Fruit fly (Drosophila melanogaster): ENCODE data around the gene Lar.
A peak's percentile ranks its signal among the peaks of the same experiment; 100 is the strongest.

DNA sequence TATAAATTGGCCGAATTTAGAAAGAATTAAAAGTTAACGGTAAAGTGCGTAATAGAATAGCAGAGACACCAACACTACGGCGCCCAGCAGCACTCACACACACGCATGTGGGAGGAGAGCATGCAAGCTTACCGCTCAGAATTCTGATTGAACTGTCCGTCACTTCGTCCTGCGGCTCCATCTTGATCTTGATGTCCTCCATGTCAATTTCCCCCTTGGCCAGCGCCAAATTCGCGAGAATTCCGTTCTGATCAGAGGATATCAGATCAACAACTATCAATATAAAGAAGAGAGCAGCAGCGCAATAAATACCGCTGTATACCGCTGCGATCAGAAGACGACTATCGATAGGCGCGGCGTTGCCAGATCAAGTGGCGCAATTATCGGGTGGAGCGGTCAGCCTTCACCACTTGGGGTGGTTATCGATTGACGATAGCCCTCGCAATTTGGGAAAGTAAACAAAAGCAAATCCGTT lies 149.2 kb downstream of the Lar start, which contains the start of the genes CG10462 and Nf-YB:
- TF ChIP-seq CTCF (optimal IDR thresholded peaks at IDR 0.05) (peak; percentile 46 to 50), CG8478 (optimal IDR thresholded peaks at IDR 0.05) (no peak)
